Fruit fly (Drosophila melanogaster): ENCODE results near the gene Cyp28d1.

DNA sequence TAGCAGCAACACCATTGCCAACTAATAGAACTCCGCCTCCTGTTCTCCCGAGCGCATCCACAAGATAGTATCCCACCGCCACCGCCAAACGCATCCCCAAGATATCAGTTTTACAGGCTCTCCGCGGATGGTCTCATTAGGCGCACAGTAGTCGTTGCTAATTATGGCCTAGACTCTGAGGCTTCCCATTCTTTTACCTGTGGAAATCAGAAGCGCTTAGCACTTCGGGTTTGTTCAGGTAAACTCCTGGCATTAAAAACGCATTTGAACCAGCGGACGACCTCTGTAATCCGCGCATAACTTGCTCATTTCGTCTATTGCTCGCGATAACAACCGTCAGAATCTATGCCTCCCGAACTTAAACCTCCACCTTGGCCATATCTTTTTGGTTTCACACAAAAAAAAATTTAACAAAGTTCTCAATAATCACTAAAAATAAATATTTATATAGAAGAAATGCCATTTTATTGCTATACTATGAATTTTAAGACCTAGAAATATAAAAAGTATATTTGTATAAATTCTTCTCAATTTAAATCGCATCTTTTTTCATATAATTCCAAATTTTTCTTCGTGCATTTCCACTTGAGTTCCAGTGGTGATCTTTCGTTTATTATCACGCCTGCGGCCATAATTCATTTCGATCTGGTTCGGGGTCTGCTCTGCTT, 27.8 kb downstream of the Cyp28d1 start:
- TF ChIP-seq pan (optimal IDR thresholded peaks at IDR 0.05) (no peak), psq (optimal IDR thresholded peaks at IDR 0.05) (no peak), CG8478 (optimal IDR thresholded peaks at IDR 0.05) (no peak)

Measured in whole organism.